Worm (Caenorhabditis elegans): ENCODE measurements around the gene tag-120.

The tag-120 gene

ce11 chrV:9730743-9731706, 21.4 kb upstream of the tag-120 start (continued):
- TF ChIP-seq pbrm-1 (GFP tag; IDR thresholded peaks at IDR 0.05) (peak; percentile 58), ekl-4 (GFP tag; IDR thresholded peaks at IDR 0.05) (peak; percentile 81), rcor-1 (GFP tag; IDR thresholded peaks at IDR 0.05) (peak; percentile 63), bed-1 (GFP tag; IDR thresholded peaks at IDR 0.05) (no peak), rpc-1 (optimal IDR thresholded peaks at IDR 0.05) (no peak), rpc-1 (tag; optimal IDR thresholded peaks at IDR 0.05) (no peak), D2030.7 (GFP tag; IDR thresholded peaks at IDR 0.05) (no peak), madf-6 (GFP tag; IDR thresholded peaks at IDR 0.05) (peak; percentile 19), lag-1 (GFP tag; IDR thresholded peaks at IDR 0.05) (no peak), Y53F4B.3 (GFP tag; IDR thresholded peaks at IDR 0.05) (no peak), madf-10 (tag; optimal IDR thresholded peaks at IDR 0.05) (peak; percentile 90), tbp1 (GFP tag; optimal IDR thresholded peaks at IDR 0.05) (peak; percentile 77), lir-1 (GFP tag; conservative IDR thresholded peaks at IDR 0.05) (peak; percentile 70), hmg-1.2 (GFP tag; IDR thresholded peaks at IDR 0.05) (peak; percentile 66; the same call in 1 of the 2 replicates), cebp-1 (GFP tag; IDR thresholded peaks at IDR 0.05) (no peak), cebp-1 (tag; optimal IDR thresholded peaks at IDR 0.05) (peak; percentile 92), Y56A3A.18 (GFP tag; IDR thresholded peaks at IDR 0.05) (0 out of 2 replicates have a peak, but pooled peaks have one; percentile 6), dpff-1 (tag; optimal IDR thresholded peaks at IDR 0.05) (no peak), rec-8 (tag; optimal IDR thresholded peaks at IDR 0.05) (peak in 1 of 2 experiments; percentile 2), nhr-80 (tag; optimal IDR thresholded peaks at IDR 0.05) (peak; percentile 97), snpc-3.4 (tag; optimal IDR thresholded peaks at IDR 0.05) (no peak), F33H1.4 (GFP tag; IDR thresholded peaks at IDR 0.05) (no peak), lsy-27 (tag; optimal IDR thresholded peaks at IDR 0.05; ENCODE audit: borderline replicate concordance, insufficient read depth) (no peak), ceh-100 (GFP tag; IDR thresholded peaks at IDR 0.05) (peak; percentile 33; the same call in 1 of the 2 replicates), mel-28 (tag; optimal IDR thresholded peaks at IDR 0.05; ENCODE audit: borderline replicate concordance) (peak; percentile 14), somi-1 (GFP tag; optimal IDR thresholded peaks at IDR 0.05) (peak; percentile 82), repo-1 (tag; optimal IDR thresholded peaks at IDR 0.05) (peak; percentile 61), mxl-1 (tag; optimal IDR thresholded peaks at IDR 0.05) (peak; percentile 36), tlf-1 (GFP tag; optimal IDR thresholded peaks at IDR 0.05) (peak; percentile 72), ama-1 (optimal IDR thresholded peaks at IDR 0.05) (peak; percentile 99), ama-1 (GFP tag; optimal IDR thresholded peaks at IDR 0.05) (peak in 1 of 2 experiments; percentile 43), bed-2 (GFP tag; IDR thresholded peaks at IDR 0.05) (0 out of 2 replicates have a peak, but pooled peaks have one; percentile 22), dox-1 (GFP tag; IDR thresholded peaks at IDR 0.05) (peak; percentile 92), ceh-79 (tag; optimal IDR thresholded peaks at IDR 0.05) (no peak), ceh-91 (GFP tag; IDR thresholded peaks at IDR 0.05) (0 out of 2 replicates have a peak, but pooled peaks have one; percentile 26), ztf-18 (tag; optimal IDR thresholded peaks at IDR 0.05) (peak; percentile 71), sea-2 (GFP tag; IDR thresholded peaks at IDR 0.05) (peak; percentile 74; the same call in 1 of the 2 replicates), K12H6.12 (tag; optimal IDR thresholded peaks at IDR 0.05) (peak; percentile 98), nfya-1 (tag; optimal IDR thresholded peaks at IDR 0.05; ENCODE audit: borderline replicate concordance, insufficient read depth) (no peak), ztf-3 (GFP tag; optimal IDR thresholded peaks at IDR 0.05) (peak; percentile 65), madf-8 (GFP tag; conservative IDR thresholded peaks at IDR 0.05) (no peak), him-1 (tag; optimal IDR thresholded peaks at IDR 0.05) (no peak), zfh-2 (GFP tag; conservative IDR thresholded peaks at IDR 0.05) (peak; percentile 100), mcd-1 (GFP tag; IDR thresholded peaks at IDR 0.05) (peak; percentile 84), F10E7.11 (tag; optimal IDR thresholded peaks at IDR 0.05) (no peak), egrh-3 (GFP tag; IDR thresholded peaks at IDR 0.05) (peak; percentile 80), F52B5.7 (tag; optimal IDR thresholded peaks at IDR 0.05) (peak; percentile 75)

Data from whole organism, young adult.